Worm (Caenorhabditis elegans) whole organism, L4/young adult: ENCODE data around the gene C14A4.7.

ENCODE experiments used
- W03F9.2 ChIP-seq: fragments of 150-350 bp; optimal IDR thresholded peaks from 2 replicates; lab custom pipeline; 2014; ENCODE audit warnings: missing biosample characterization, missing genetic modification characterization
- dao-5 ChIP-seq: sonication (generic microtip); optimal IDR thresholded peaks from 2 replicates; lab custom pipeline; 2016; ENCODE audit warnings: missing genotype, missing genetic modification characterization, moderate library complexity, missing compliant biosample characterization
- him-1 ChIP-seq: sonication (generic microtip); optimal IDR thresholded peaks from 2 replicates; lab custom pipeline; 2016; ENCODE audit warnings: missing genotype, missing genetic modification reagents, missing genetic modification characterization, missing compliant biosample characterization

DNA sequence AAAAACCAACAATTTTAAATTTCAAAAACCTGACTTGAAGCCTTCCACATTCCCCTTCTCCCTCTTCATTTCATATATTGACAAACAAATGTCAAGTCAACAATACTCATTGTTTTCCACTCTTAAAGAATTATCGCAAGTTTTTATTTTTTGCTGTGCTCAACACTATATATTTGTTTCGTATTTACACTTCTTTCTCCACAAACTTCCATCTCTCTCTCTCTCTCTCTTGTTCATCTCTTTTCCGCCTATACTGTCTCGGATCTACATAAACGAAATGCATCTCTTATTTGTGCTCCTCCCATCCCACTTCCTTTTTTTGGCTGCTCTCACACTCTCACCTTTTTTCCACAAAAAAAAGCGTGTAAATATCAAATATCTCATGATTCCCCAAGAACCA, 16.4 kb upstream of the C14A4.7 start, which contains the start of gene C14A4.12:
- TF ChIP-seq dao-5 (tag; lab: Kevin White, UChicago) (no peak), him-1 (tag; lab: Kevin White, UChicago) (no peak), W03F9.2 (tag; lab: Kevin White, UChicago) (no peak)
